Worm (Caenorhabditis elegans) whole organism, L4 larva: ENCODE results near the gene F15E6.10.

Source experiments
- F10B5.3 ChIP-seq: sonication (generic microtip); optimal IDR thresholded peaks from 2 replicates; lab custom pipeline; 2016; ENCODE audit warnings: mild to moderate bottlenecking, missing genetic modification characterization, missing compliant biosample characterization
- nhr-76 ChIP-seq: fragments of 150-350 bp; optimal IDR thresholded peaks from 2 replicates; lab custom pipeline; 2014; ENCODE audit warnings: missing biosample characterization, missing genetic modification characterization
- pqm-1 ChIP-seq: sonication (generic microtip); optimal IDR thresholded peaks from 2 replicates; lab custom pipeline; 2017; ENCODE audit warnings: missing biosample characterization, missing genetic modification characterization

DNA sequence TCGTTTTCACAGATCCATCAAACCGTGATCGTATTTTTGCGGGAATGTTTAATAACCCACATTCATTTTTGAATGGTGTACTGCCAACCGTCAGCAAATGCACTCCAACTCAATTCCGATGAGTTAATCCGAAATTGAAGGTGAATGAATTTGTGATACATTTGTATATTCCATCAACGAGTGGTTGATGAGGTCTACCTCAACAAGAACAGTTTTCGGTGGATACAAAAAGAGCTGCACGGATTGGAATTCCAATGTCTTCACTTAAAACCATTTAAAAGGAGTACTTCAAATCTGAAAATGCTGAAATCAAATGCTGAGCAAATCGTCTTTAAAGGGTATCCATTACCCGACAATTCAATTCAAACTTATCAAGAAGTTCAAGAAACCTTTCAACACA, 3.4 kb upstream of the F15E6.10 start, which contains the start of gene F15E6.5:
- no peak for TF ChIP-seq pqm-1 (tag; lab: Kevin White, UChicago)
- no peak for TF ChIP-seq F10B5.3
- no peak for TF ChIP-seq nhr-76 (tag; lab: Kevin White, UChicago)
